Fruit fly (Drosophila melanogaster): Measurements from ENCODE around the gene FoxP.

FoxP gene

DNA sequence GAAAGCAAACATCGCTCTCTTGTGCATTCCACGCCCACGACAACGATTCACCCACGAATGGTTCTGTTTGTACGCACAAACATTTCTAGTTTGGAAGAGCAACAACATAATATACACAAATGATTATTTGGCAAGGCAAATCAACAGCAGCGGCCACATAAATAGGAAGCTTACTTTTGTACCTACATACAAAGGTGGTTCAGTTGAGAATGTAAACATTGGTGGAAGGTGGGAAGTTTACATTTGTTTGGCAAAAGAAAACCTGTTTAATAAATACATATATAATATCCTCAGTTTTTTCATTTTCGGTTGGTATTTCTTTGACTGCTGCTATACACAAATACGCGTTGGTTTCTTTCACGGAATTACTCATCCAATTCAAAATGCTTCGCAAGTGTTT lies 28.1 kb downstream of the FoxP start (continued):
- TF ChIP-seq slp2 (GFP tag; optimal IDR thresholded peaks at IDR 0.05): peak; percentile 69
- peak; percentile 37 for TF ChIP-seq TFAM (GFP tag; optimal IDR thresholded peaks at IDR 0.05)
- TF ChIP-seq lab (GFP tag; optimal IDR thresholded peaks at IDR 0.05): peak; percentile 95
- no peak for TF ChIP-seq Sin3A (optimal IDR thresholded peaks at IDR 0.05)
- peak; percentile 98 for TF ChIP-seq Med (GFP tag)
- peak; percentile 95 for TF ChIP-seq PHDP (tag; optimal IDR thresholded peaks at IDR 0.05)
- peak; percentile 78 for TF ChIP-seq Abd-B (GFP tag; optimal IDR thresholded peaks at IDR 0.05)
- peak; percentile 78 for TF ChIP-seq CG9437 (GFP tag; optimal IDR thresholded peaks at IDR 0.05)
- peak; percentile 42 for TF ChIP-seq CG10543 (GFP tag; optimal IDR thresholded peaks at IDR 0.05)
- TF ChIP-seq CG1529 (GFP tag; optimal IDR thresholded peaks at IDR 0.05): peak; percentile 85
- peak; percentile 84 for TF ChIP-seq onecut (GFP tag; IDR thresholded peaks at IDR 0.05)
- TF ChIP-seq mirr (GFP tag; optimal IDR thresholded peaks at IDR 0.05): peak; percentile 73
- TF ChIP-seq lilli (GFP tag; optimal IDR thresholded peaks at IDR 0.05): peak; percentile 94
- peak; percentile 77 for TF ChIP-seq zfh2 (GFP tag; optimal IDR thresholded peaks at IDR 0.05)
- peak; percentile 91 for TF ChIP-seq CG12391 (tag; optimal IDR thresholded peaks at IDR 0.05)
- no peak for TF ChIP-seq H15 (GFP tag; IDR thresholded peaks at IDR 0.05)
- TF ChIP-seq fd64A (GFP tag; optimal IDR thresholded peaks at IDR 0.05): peak; percentile 82
- TF ChIP-seq eve (GFP tag; optimal IDR thresholded peaks at IDR 0.05): no peak
- peak; percentile 84 to 87 for TF ChIP-seq dpn (GFP tag; optimal IDR thresholded peaks at IDR 0.05)
- peak; percentile 93 for TF ChIP-seq Oli (tag; optimal IDR thresholded peaks at IDR 0.05)
- TF ChIP-seq ttk (GFP tag; IDR thresholded peaks at IDR 0.05): no peak
- peak; percentile 62 for TF ChIP-seq CG8359 (GFP tag; optimal IDR thresholded peaks at IDR 0.05; ENCODE audit: borderline replicate concordance)
- peak; percentile 90 for TF ChIP-seq nmo (GFP tag; optimal IDR thresholded peaks at IDR 0.05)
- no peak for TF ChIP-seq CG3726 (GFP tag; IDR thresholded peaks at IDR 0.05)
- peak; percentile 90 for TF ChIP-seq CG12219 (GFP tag; optimal IDR thresholded peaks at IDR 0.05)
- peak; percentile 29 for TF ChIP-seq Sry-β (GFP tag; optimal IDR thresholded peaks at IDR 0.05)
- peak; percentile 81 for TF ChIP-seq CG2202 (tag; optimal IDR thresholded peaks at IDR 0.05)
- TF ChIP-seq CG15011 (GFP tag; optimal IDR thresholded peaks at IDR 0.05): peak; percentile 86
- TF ChIP-seq Fer1 (GFP tag; optimal IDR thresholded peaks at IDR 0.05): peak; percentile 91
- TF ChIP-seq CG2199 (GFP tag; IDR thresholded peaks at IDR 0.05): no peak
- TF ChIP-seq ap (GFP tag; IDR thresholded peaks at IDR 0.05): no peak
- TF ChIP-seq dimm (GFP tag; IDR thresholded peaks at IDR 0.05): no peak
- TF ChIP-seq grn (GFP tag; optimal IDR thresholded peaks at IDR 0.05): peak; percentile 50
- peak; percentile 77 for TF ChIP-seq pho (GFP tag; optimal IDR thresholded peaks at IDR 0.05)
- TF ChIP-seq CG10979 (tag; optimal IDR thresholded peaks at IDR 0.05): peak; percentile 84
- TF ChIP-seq CG11398 (GFP tag; optimal IDR thresholded peaks at IDR 0.05): peak; percentile 72
- TF ChIP-seq CG15514 (GFP tag; optimal IDR thresholded peaks at IDR 0.05): peak; percentile 87
- TF ChIP-seq corto (GFP tag; optimal IDR thresholded peaks at IDR 0.05): no peak
- TF ChIP-seq Hr78 (GFP tag; optimal IDR thresholded peaks at IDR 0.05): peak in 1 of 2 experiments; percentile 5
- peak; percentile 77 for TF ChIP-seq Usf (GFP tag; optimal IDR thresholded peaks at IDR 0.05)
- TF ChIP-seq CG16815 (GFP tag; optimal IDR thresholded peaks at IDR 0.05): peak; percentile 62
- TF ChIP-seq CG16863 (GFP tag; optimal IDR thresholded peaks at IDR 0.05): peak; percentile 86
- no peak for TF ChIP-seq nerfin-2 (GFP tag; IDR thresholded peaks at IDR 0.05; ENCODE audit: partially characterized antibody)
- TF ChIP-seq her (GFP tag; optimal IDR thresholded peaks at IDR 0.05): peak; percentile 76
- peak; percentile 51 for TF ChIP-seq CG3838 (GFP tag; optimal IDR thresholded peaks at IDR 0.05)
- TF ChIP-seq dati (GFP tag; IDR thresholded peaks at IDR 0.05): no peak
- no peak for TF ChIP-seq ara (GFP tag; IDR thresholded peaks at IDR 0.05)
- TF ChIP-seq maf-S (GFP tag; optimal IDR thresholded peaks at IDR 0.05): peak; percentile 78
- peak; percentile 69 for TF ChIP-seq Ets97D (GFP tag; optimal IDR thresholded peaks at IDR 0.05)
- no peak for TF ChIP-seq Rx (GFP tag; IDR thresholded peaks at IDR 0.05)
- TF ChIP-seq gcm (GFP tag; optimal IDR thresholded peaks at IDR 0.05): peak; percentile 84
